Fruit fly (Drosophila melanogaster) whole organism, embryonic: ENCODE data around the gene Cap-H2.

Source experiments
- Atf3 ChIP-seq: fragments of 200-800 bp; sonication (Bioruptor generic); optimal IDR thresholded peaks from 3 replicates; lab custom pipeline; 2016; ENCODE audit warnings: missing biosample characterization, missing genetic modification characterization
- Awh ChIP-seq: fragments of 200-800 bp; sonication (Bioruptor generic); IDR thresholded peaks from 2 replicates; pipeline ENCODE4, ENCODE4 v1.3.6; 2022; ENCODE audit warnings: missing biosample characterization, missing genetic modification characterization
- C15 ChIP-seq: fragments of 200-800 bp; sonication (Bioruptor generic); IDR thresholded peaks from 3 replicates; pipeline ENCODE4 v1.3.6; 2022; ENCODE audit warnings: missing biosample characterization, missing genetic modification characterization
- CG1024 ChIP-seq: fragments of 200-800 bp; sonication (Bioruptor generic); IDR thresholded peaks from 2 replicates; pipeline ENCODE4 v1.3.6; 2022; ENCODE audit warnings: missing biosample characterization, missing genetic modification characterization
- CG10366 ChIP-seq: fragments of 200-800 bp; sonication (Bioruptor generic); IDR thresholded peaks from 2 replicates; pipeline ENCODE4 v1.3.6; 2022; ENCODE audit warnings: missing biosample characterization, missing genetic modification characterization
- CG12769 ChIP-seq: fragments of 200-800 bp; sonication (Bioruptor generic); optimal IDR thresholded peaks from 2 replicates; lab custom pipeline; 2019; ENCODE audit warnings: missing biosample characterization, mild to moderate bottlenecking, missing genetic modification characterization, moderate library complexity
- CG13424 ChIP-seq: fragments of 200-800 bp; sonication (Bioruptor generic); optimal IDR thresholded peaks from 2 replicates; lab custom pipeline; 2019; ENCODE audit warnings: missing biosample characterization, mild to moderate bottlenecking, missing genetic modification characterization, moderate library complexity
- CG14441 ChIP-seq: fragments of 200-800 bp; sonication (Bioruptor generic); IDR thresholded peaks from 2 replicates; pipeline ENCODE4 v1.3.6; 2022; ENCODE audit warnings: missing biosample characterization, missing genetic modification characterization
- CG1792 ChIP-seq: fragments of 200-800 bp; sonication (Bioruptor generic); optimal IDR thresholded peaks from 2 replicates; lab custom pipeline; 2016; ENCODE audit warnings: missing biosample characterization, missing genetic modification characterization
- CG32532 ChIP-seq: fragments of 200-800 bp; sonication (Bioruptor generic); IDR thresholded peaks from 2 replicates; pipeline ENCODE4 v1.3.6; 2022; ENCODE audit warnings: missing biosample characterization, missing genetic modification characterization
- CG34422 ChIP-seq: fragments of 200-800 bp; sonication (Bioruptor generic); IDR thresholded peaks from 3 replicates; pipeline ENCODE4 v1.3.6; 2022; ENCODE audit warnings: missing biosample characterization, missing genetic modification characterization
- CG6175 ChIP-seq: fragments of 200-800 bp; sonication (Bioruptor generic); IDR thresholded peaks from 3 replicates; pipeline ENCODE4 v1.3.6; 2022; ENCODE audit warnings: missing biosample characterization, missing genetic modification characterization
- CG7357 ChIP-seq: fragments of 200-800 bp; sonication (Bioruptor generic); IDR thresholded peaks from 3 replicates; pipeline ENCODE4 v1.3.6; 2022; ENCODE audit warnings: missing biosample characterization, missing genetic modification characterization
- CG7372 ChIP-seq: fragments of 200-800 bp; sonication (Bioruptor generic); IDR thresholded peaks from 2 replicates; pipeline ENCODE4 v1.3.6; 2022; ENCODE audit warnings: missing biosample characterization, missing genetic modification characterization
- CG8765 ChIP-seq: fragments of 200-800 bp; sonication (Bioruptor generic); IDR thresholded peaks from 2 replicates; pipeline ENCODE4 v1.3.6; 2022; ENCODE audit warnings: missing biosample characterization, missing genetic modification characterization
- CG8924 ChIP-seq: fragments of 200-800 bp; optimal IDR thresholded peaks from 3 replicates; lab custom pipeline; 2019; ENCODE audit warnings: missing biosample characterization, mild to moderate bottlenecking, missing genetic modification characterization, moderate library complexity
- CkIIα-i1 ChIP-seq: fragments of 200-800 bp; sonication (Bioruptor generic); IDR thresholded peaks from 2 replicates; pipeline ENCODE4 v1.3.6; 2022; ENCODE audit warnings: missing biosample characterization, missing genetic modification characterization
- D19A ChIP-seq: fragments of 200-800 bp; optimal IDR thresholded peaks from 3 replicates; lab custom pipeline; 2019; ENCODE audit warnings: missing biosample characterization, mild to moderate bottlenecking, missing genetic modification characterization, moderate library complexity
- Dip2 ChIP-seq: fragments of 200-800 bp; sonication (Bioruptor generic); IDR thresholded peaks from 2 replicates; pipeline ENCODE4 v1.3.6; 2022; ENCODE audit warnings: missing biosample characterization, missing genetic modification characterization
- E2f1 ChIP-seq: fragments of 200-800 bp; sonication (Bioruptor generic); IDR thresholded peaks from 2 replicates; pipeline ENCODE4 v1.3.6; 2022; ENCODE audit warnings: missing biosample characterization, missing genetic modification characterization
- Ets65A ChIP-seq: fragments of 200-800 bp; sonication (Bioruptor generic); peaks from one replicate; lab custom pipeline; 2016; ENCODE audit warnings: missing biosample characterization, missing genetic modification characterization
- Kr ChIP-seq: fragments of 200-800 bp; sonication (Bioruptor generic); optimal IDR thresholded peaks from 2 replicates; lab custom pipeline; 2017; ENCODE audit warnings: missing biosample characterization, mild to moderate bottlenecking, missing genetic modification characterization
- Mes4 ChIP-seq: fragments of 200-800 bp; sonication (Bioruptor generic); optimal IDR thresholded peaks from 2 replicates; lab custom pipeline; 2016; ENCODE audit warnings: missing biosample characterization, missing genetic modification characterization
- Rx ChIP-seq: fragments of 200-800 bp; sonication (Bioruptor generic); IDR thresholded peaks from 2 replicates; pipeline ENCODE4 v1.3.6; 2022; ENCODE audit warnings: missing biosample characterization, missing genetic modification characterization
- Sox102F ChIP-seq: fragments of 200-800 bp; sonication (Bioruptor generic); optimal IDR thresholded peaks from 2 replicates; lab custom pipeline; 2018; ENCODE audit warnings: missing biosample characterization, mild to moderate bottlenecking, missing genetic modification characterization, moderate library complexity
- Tbp ChIP-seq: fragments of >200 bp; optimal IDR thresholded peaks from 2 replicates; lab custom pipeline; 2018; ENCODE audit warnings: missing biosample characterization, missing genetic modification characterization
- Usf ChIP-seq: fragments of 200-800 bp; sonication (Bioruptor generic); optimal IDR thresholded peaks from 2 replicates; lab custom pipeline; 2017; ENCODE audit warnings: missing genotype, missing biosample characterization, missing genetic modification characterization
- al ChIP-seq: fragments of 200-800 bp; sonication (Bioruptor generic); IDR thresholded peaks from 2 replicates; pipeline ENCODE4 v1.3.6; 2022; ENCODE audit warnings: missing biosample characterization, missing genetic modification characterization
- aop ChIP-seq: fragments of 200-800 bp; sonication (Bioruptor generic); IDR thresholded peaks from 2 replicates; pipeline ENCODE4 v1.3.6; 2022; ENCODE audit warnings: missing biosample characterization, missing genetic modification characterization
- ap ChIP-seq: fragments of 200-800 bp; sonication (Bioruptor generic); IDR thresholded peaks from 2 replicates; pipeline ENCODE4 v1.3.6; 2022; ENCODE audit warnings: missing biosample characterization, missing genetic modification characterization
- cg ChIP-seq: fragments of 200-800 bp; sonication (Bioruptor generic); optimal IDR thresholded peaks from 3 replicates; lab custom pipeline; 2019; ENCODE audit warnings: missing biosample characterization, mild to moderate bottlenecking, missing genetic modification characterization, moderate library complexity
- crol ChIP-seq: fragments of 200-800 bp; sonication (Bioruptor generic); IDR thresholded peaks from 2 replicates; pipeline ENCODE4 v1.3.6; 2022; ENCODE audit warnings: missing biosample characterization, missing genetic modification characterization
- dysf ChIP-seq: fragments of 200-800 bp; sonication (Bioruptor generic); IDR thresholded peaks from 3 replicates; pipeline ENCODE4 v1.3.6; 2022; ENCODE audit warnings: missing biosample characterization, missing genetic modification characterization
- ems ChIP-seq: fragments of 200-800 bp; sonication (Bioruptor generic); optimal IDR thresholded peaks from 3 replicates; lab custom pipeline; 2016; ENCODE audit warnings: missing biosample characterization, missing genetic modification characterization
- lilli ChIP-seq: fragments of 200-800 bp; sonication (Bioruptor generic); optimal IDR thresholded peaks from 3 replicates; lab custom pipeline; 2016; ENCODE audit warnings: missing biosample characterization, missing genetic modification characterization
- lmd ChIP-seq: fragments of 200-800 bp; sonication (Bioruptor generic); IDR thresholded peaks from 2 replicates; pipeline ENCODE4 v1.3.6; 2022; ENCODE audit warnings: missing biosample characterization, missing genetic modification characterization
- pan ChIP-seq, 4 experiments: fragments of >200 bp in 3 of 4; fragments of 200-800 bp in 1 of 4; sonication (Bioruptor generic) in 1 of 4; optimal IDR thresholded peaks in 3 of 4; IDR thresholded peaks in 1 of 4; 2 replicates each; pipeline versions ENCODE4 v1.3.6 to Lab custom; 2017 to 2022; ENCODE audit warnings: missing biosample characterization in 2 of 4, missing genetic modification characterization in 2 of 4, mixed read lengths in 1 of 4
- phol ChIP-seq: fragments of 200-800 bp; sonication (Bioruptor generic); optimal IDR thresholded peaks from 3 replicates; lab custom pipeline; 2018; ENCODE audit warnings: missing biosample characterization, mild to moderate bottlenecking, missing genetic modification characterization, moderate library complexity
- scrt ChIP-seq: fragments of 200-800 bp; sonication (Bioruptor generic); optimal IDR thresholded peaks from 2 replicates; lab custom pipeline; 2018; ENCODE audit warnings: missing biosample characterization, mild to moderate bottlenecking, missing genetic modification characterization, moderate library complexity
- sd ChIP-seq: fragments of 200-800 bp; sonication (Bioruptor generic); optimal IDR thresholded peaks from 3 replicates; lab custom pipeline; 2018; ENCODE audit warnings: missing biosample characterization, mild to moderate bottlenecking, missing genetic modification characterization, moderate library complexity
- sens ChIP-seq: fragments of 200-800 bp; sonication (Bioruptor generic); peaks from one replicate; lab custom pipeline; 2016; ENCODE audit warnings: missing biosample characterization, missing genetic modification characterization
- so ChIP-seq: fragments of 200-800 bp; sonication (Bioruptor generic); IDR thresholded peaks from 3 replicates; pipeline ENCODE4 v1.3.6; 2022; ENCODE audit warnings: missing biosample characterization, missing genetic modification characterization
- tap ChIP-seq: fragments of 200-800 bp; optimal IDR thresholded peaks from 3 replicates; lab custom pipeline; 2019; ENCODE audit warnings: missing biosample characterization, mild to moderate bottlenecking, missing genetic modification characterization, moderate library complexity

Cap-H2 gene

DNA sequence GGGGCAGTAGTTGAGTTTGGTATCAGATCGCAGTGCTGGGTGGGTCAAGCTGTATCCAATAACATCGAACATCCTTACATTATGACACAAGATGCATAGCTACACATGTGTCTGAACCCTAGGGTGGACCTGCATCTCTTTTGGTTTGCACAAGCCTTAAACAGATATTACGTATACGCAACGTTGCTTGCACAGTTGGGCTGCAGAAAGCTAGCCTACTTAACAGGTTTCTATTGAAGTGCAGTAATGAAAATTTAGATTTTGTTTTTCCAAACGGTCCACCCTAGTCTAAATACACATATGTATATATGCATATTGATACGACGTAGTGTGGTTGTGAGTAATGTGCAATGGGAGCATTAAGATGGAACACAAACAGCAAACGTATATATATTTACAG, 14.1 kb downstream of the Cap-H2 start (continued):
- TF ChIP-seq Dip2 (GFP tag; lab: Robert Waterston, UW) (no peak), CG14441 (GFP tag; lab: Robert Waterston, UW) (0 out of 2 replicates have a peak, but pooled peaks have one; percentile 19), lilli (GFP tag; lab: Kevin White, UChicago) (no peak), dysf (GFP tag; lab: Robert Waterston, UW) (peak; percentile 41; the same call in 1 of the 3 replicates), Usf (no peak), aop (0 out of 2 replicates have a peak, but pooled peaks have one; percentile 8), Ets65A (GFP tag; lab: Kevin White, UChicago) (peak; percentile 86), C15 (GFP tag; lab: Robert Waterston, UW) (0 out of 3 replicates have a peak, but pooled peaks have one; percentile 42), ems (GFP tag; lab: Kevin White, UChicago) (peak; percentile 38), phol (peak; percentile 13), Tbp (GFP tag; lab: Kevin White, UChicago) (no peak), E2f1 (GFP tag; lab: Robert Waterston, UW) (0 out of 2 replicates have a peak, but pooled peaks have one; percentile 17), lmd (GFP tag; lab: Robert Waterston, UW) (peak; percentile 27; the same call in 1 of the 2 replicates), pan (optimal IDR thresholded peaks at IDR 0.05; lab: Kevin White, UChicago) (no peak), pan (GFP tag; optimal IDR thresholded peaks at IDR 0.05 in 1 of 2, IDR thresholded peaks at IDR 0.05 in 1 of 2) (peak in 1 of 2 experiments; percentile 16), CG13424 (tag; lab: Kevin White, UChicago) (peak; percentile 1), CG7372 (GFP tag; lab: Robert Waterston, UW) (peak; percentile 35; the same call in 1 of the 2 replicates)

DNA sequence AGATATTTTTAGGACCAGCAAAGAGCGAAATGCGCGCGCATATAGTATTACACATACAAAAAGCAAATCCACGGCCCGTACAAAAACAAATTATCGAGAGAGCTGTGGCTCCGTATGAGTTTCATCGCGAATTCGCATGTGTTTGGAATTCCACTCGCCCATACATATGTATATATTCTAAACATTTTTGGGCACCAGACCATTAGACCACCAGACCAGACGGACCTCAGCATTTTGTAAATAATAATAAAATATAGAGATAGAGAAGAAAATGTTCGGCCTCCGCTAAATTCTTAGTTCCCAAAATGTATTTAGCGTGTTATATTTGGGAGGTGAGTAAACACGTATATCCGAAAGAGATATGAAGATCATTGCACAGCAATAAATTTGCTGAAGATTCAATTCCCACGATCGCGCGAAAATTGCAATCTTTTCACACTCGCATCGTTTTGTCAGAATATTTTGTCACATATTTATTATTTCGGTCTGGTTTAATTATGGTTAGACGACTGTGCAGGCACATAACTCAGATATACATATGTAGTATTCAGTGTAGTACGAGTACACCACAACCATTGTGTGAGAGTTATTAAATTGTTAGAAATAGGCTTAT, 15.0 kb downstream of the Cap-H2 start:
- TF ChIP-seq CG10366 (GFP tag; lab: Robert Waterston, UW) (no peak), so (0 out of 3 replicates have a peak, but pooled peaks have one; percentile 35), CG7357 (no peak), CG8765 (no peak), CG13424 (tag; lab: Kevin White, UChicago) (no peak), tap (tag; lab: Kevin White, UChicago) (no peak), CG1792 (GFP tag; lab: Kevin White, UChicago) (no peak), Rx (GFP tag; lab: Robert Waterston, UW) (no peak), Ets65A (GFP tag; lab: Kevin White, UChicago) (peak; percentile 86), sens (peak; percentile 67), CG8924 (tag; lab: Kevin White, UChicago) (no peak), C15 (GFP tag; lab: Robert Waterston, UW) (0 out of 3 replicates have a peak, but pooled peaks have one; percentile 6), Atf3 (GFP tag; lab: Kevin White, UChicago) (no peak), Sox102F (GFP tag; lab: Kevin White, UChicago) (no peak), crol (GFP tag; lab: Robert Waterston, UW) (no peak), Kr (GFP tag; lab: Kevin White, UChicago) (no peak), sd (tag; lab: Kevin White, UChicago) (peak; percentile 87), CG32532 (no peak), ap (no peak), scrt (no peak), D19A (tag; lab: Kevin White, UChicago) (peak; percentile 54), Mes4 (GFP tag; lab: Kevin White, UChicago) (no peak), cg (GFP tag; lab: Kevin White, UChicago) (no peak), CG1024 (GFP tag; lab: Robert Waterston, UW) (no peak), Awh (no peak), al (GFP tag; lab: Robert Waterston, UW) (0 out of 2 replicates have a peak, but pooled peaks have one; percentile 16), CG34422 (GFP tag; lab: Robert Waterston, UW) (no peak), CkIIα-i1 (GFP tag; lab: Robert Waterston, UW) (no peak), CG6175 (GFP tag; lab: Robert Waterston, UW) (no peak), CG12769 (no peak)
- TF ChIP-seq, all 482 proteins: peak for 7
